Fruit fly (Drosophila melanogaster): ENCODE measurements around the gene CG43295.
A peak's percentile ranks its signal among the peaks of the same experiment; 100 is the strongest.

The CG43295 gene

DNA sequence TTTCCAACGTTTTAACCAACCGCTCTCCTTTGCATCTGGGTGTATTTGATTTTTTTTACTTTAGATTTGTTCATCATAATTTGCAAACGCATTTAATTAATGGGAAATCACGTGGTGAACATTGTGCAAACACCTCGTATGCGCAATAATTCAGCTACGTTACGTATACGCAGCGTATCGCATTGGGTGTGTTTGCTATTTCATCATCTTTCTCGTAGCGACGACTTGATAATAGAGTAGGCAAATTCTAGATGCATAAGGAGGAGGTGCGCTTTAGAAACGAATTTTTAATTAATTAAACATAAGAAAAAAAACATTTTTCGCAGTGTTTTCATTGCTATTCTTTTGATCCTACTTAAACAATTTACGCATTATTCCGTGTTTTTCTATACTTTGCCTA lies 48.0 kb downstream of the CG43295 start:
- TF ChIP-seq CG15336 (GFP tag; IDR thresholded peaks at IDR 0.05), result no peak
- peak; percentile 47 for TF ChIP-seq vri (GFP tag; optimal IDR thresholded peaks at IDR 0.05)
- TF ChIP-seq cyc (GFP tag; optimal IDR thresholded peaks at IDR 0.05), result no peak
- TF ChIP-seq CG10669 (GFP tag; optimal IDR thresholded peaks at IDR 0.05), result no peak
- peak; percentile 18 for TF ChIP-seq Met (GFP tag; optimal IDR thresholded peaks at IDR 0.05)
- TF ChIP-seq CG10631 (GFP tag; optimal IDR thresholded peaks at IDR 0.05), result no peak
- no peak for TF ChIP-seq CG7368 (GFP tag; optimal IDR thresholded peaks at IDR 0.05)
- no peak for TF ChIP-seq CG11902 (GFP tag; optimal IDR thresholded peaks at IDR 0.05)
- TF ChIP-seq Eip78C (GFP tag), result peak; percentile 62
- no peak for TF ChIP-seq fd59A (GFP tag; optimal IDR thresholded peaks at IDR 0.05)
- no peak for TF ChIP-seq ss (GFP tag; optimal IDR thresholded peaks at IDR 0.05)

- TF ChIP-seq achi (GFP tag; optimal IDR thresholded peaks at IDR 0.05) (no peak), svp (GFP tag) (peak; percentile 38), CG32006 (GFP tag; optimal IDR thresholded peaks at IDR 0.05) (no peak), Eip78C (GFP tag) (peak; percentile 28)
Measured at dm6 chr3L:16155547-16155946, 49.9 kb downstream of the CG43295 start.

Data from whole organism, prepupa.